Worm (Caenorhabditis elegans) whole organism, L4 larva: ENCODE measurements around the gene Y54F10AR.2.
A peak's percentile ranks its signal among the peaks of the same experiment; 100 is the strongest.

Source experiments
- F26F4.8 ChIP-seq: fragments of 200-800 bp; sonication (Bioruptor generic); conservative IDR thresholded peaks from 2 replicates; pipeline ENCODE4 v1.3.6; 2022; ENCODE audit warnings: missing genetic modification characterization, missing compliant biosample characterization
- R02D3.7 ChIP-seq: fragments of 150-350 bp; sonication (generic microtip); optimal IDR thresholded peaks from 3 replicates; lab custom pipeline; 2014; ENCODE audit warnings: missing biosample characterization, missing genetic modification characterization
- T20F7.1 ChIP-seq: fragments of 200-800 bp; sonication (Bioruptor generic); optimal IDR thresholded peaks from 2 replicates; lab custom pipeline; 2018; ENCODE audit warnings: mild to moderate bottlenecking, missing genetic modification characterization, missing compliant biosample characterization
- T26A8.4 ChIP-seq: fragments of 200-800 bp; sonication (Bioruptor generic); IDR thresholded peaks from 2 replicates; pipeline ENCODE4 v1.3.6; 2022; ENCODE audit warnings: missing genetic modification characterization, missing compliant biosample characterization
- Y5F2A.4 ChIP-seq: fragments of 200-800 bp; sonication (Bioruptor generic); optimal IDR thresholded peaks from 2 replicates; lab custom pipeline; 2018; ENCODE audit warnings: mild to moderate bottlenecking, missing genetic modification characterization, missing compliant biosample characterization
- Y75B8A.6 ChIP-seq: fragments of 200-800 bp; sonication (Bioruptor generic); IDR thresholded peaks from 2 replicates; pipeline ENCODE4 v1.3.6; 2022; ENCODE audit warnings: missing genetic modification reagents, missing genetic modification characterization, missing compliant biosample characterization
- ZK546.5 ChIP-seq, 2 experiments: sonication (generic microtip); optimal IDR thresholded peaks; 2 replicates each; lab custom pipeline; 2017; ENCODE audit warnings: missing biosample characterization in 2 of 2, missing genetic modification characterization in 2 of 2
- aha-1 ChIP-seq: fragments of 150-350 bp; peaks from one replicate; lab custom pipeline; 2014; ENCODE audit warnings: missing biosample characterization, missing genetic modification characterization
- aly-2 ChIP-seq: sonication (generic microtip); optimal IDR thresholded peaks from 2 replicates; lab custom pipeline; 2018; ENCODE audit warnings: missing biosample characterization, missing genetic modification characterization
- ceh-20 ChIP-seq: fragments of 200-800 bp; sonication (Bioruptor generic); IDR thresholded peaks from 2 replicates; pipeline ENCODE4 v1.3.6; 2022; ENCODE audit warnings: missing genetic modification reagents, missing genetic modification characterization, missing compliant biosample characterization
- ceh-62 ChIP-seq: sonication (generic microtip); optimal IDR thresholded peaks from 2 replicates; lab custom pipeline; 2017; ENCODE audit warnings: missing biosample characterization, missing genetic modification characterization
- daf-12 ChIP-seq: fragments of 150-350 bp; optimal IDR thresholded peaks from 2 replicates; lab custom pipeline; 2014; ENCODE audit warnings: missing biosample characterization, missing genetic modification reagents, missing genetic modification characterization
- daf-16 ChIP-seq, 3 experiments: sonication (generic microtip); optimal IDR thresholded peaks; 2 replicates each; lab custom pipeline; 2016 to 2017; ENCODE audit warnings: missing genetic modification characterization in 3 of 3, missing genetic modification reagents in 3 of 3, mild to moderate bottlenecking in 2 of 3, missing compliant biosample characterization in 2 of 3, missing biosample characterization in 1 of 3, moderate library complexity in 1 of 3
- dmd-6 ChIP-seq: fragments of 200-800 bp; sonication (Bioruptor generic); IDR thresholded peaks from 2 replicates; pipeline ENCODE4 v1.3.6; 2022; ENCODE audit warnings: missing genetic modification reagents, missing genetic modification characterization, missing compliant biosample characterization
- duxl-1 ChIP-seq: sonication (generic microtip); optimal IDR thresholded peaks from 2 replicates; lab custom pipeline; 2016; ENCODE audit warnings: mild to moderate bottlenecking, missing genetic modification characterization, moderate library complexity, missing compliant biosample characterization; ENCODE audit not compliant: poor library complexity
- gei-8 ChIP-seq: fragments of 200-800 bp; sonication (Bioruptor generic); optimal IDR thresholded peaks from 2 replicates; lab custom pipeline; 2018; ENCODE audit warnings: mild to moderate bottlenecking, missing genetic modification characterization, missing compliant biosample characterization
- hlh-11 ChIP-seq: fragments of 200-800 bp; sonication (Bioruptor generic); optimal IDR thresholded peaks from 2 replicates; lab custom pipeline; 2018; ENCODE audit warnings: mild to moderate bottlenecking, missing genetic modification characterization, missing compliant biosample characterization
- hlh-30 ChIP-seq: sonication (generic microtip); optimal IDR thresholded peaks from 2 replicates; lab custom pipeline; 2017; ENCODE audit warnings: antibody characterized with exemption, mild to moderate bottlenecking, missing genetic modification characterization, missing compliant biosample characterization; ENCODE audit not compliant: insufficient read depth
- hmg-1.1 ChIP-seq: fragments of 200-800 bp; sonication (Bioruptor generic); IDR thresholded peaks from 2 replicates; pipeline ENCODE4 v1.3.6; 2022; ENCODE audit warnings: missing genetic modification reagents, missing genetic modification characterization, missing compliant biosample characterization
- lin-1 ChIP-seq: fragments of 200-800 bp; sonication (Bioruptor generic); IDR thresholded peaks from 2 replicates; pipeline ENCODE4 v1.3.6; 2022; ENCODE audit warnings: missing genetic modification reagents, missing genetic modification characterization, missing compliant biosample characterization
- lin-13 ChIP-seq: fragments of 150-350 bp; optimal IDR thresholded peaks from 2 replicates; lab custom pipeline; 2014; ENCODE audit warnings: missing biosample characterization, missing genetic modification reagents, missing genetic modification characterization
- lin-38 ChIP-seq: fragments of 200-800 bp; sonication (Bioruptor generic); IDR thresholded peaks from 2 replicates; pipeline ENCODE4 v1.3.6; 2022; ENCODE audit warnings: missing genetic modification reagents, missing genetic modification characterization, missing compliant biosample characterization
- lin-39 ChIP-seq: fragments of 150-350 bp; optimal IDR thresholded peaks from 2 replicates; lab custom pipeline; 2014; ENCODE audit warnings: missing biosample characterization, missing genetic modification reagents, missing genetic modification characterization
- madf-9 ChIP-seq: fragments of 200-800 bp; sonication (Bioruptor generic); conservative IDR thresholded peaks from 2 replicates; pipeline ENCODE4 v1.3.6; 2022; ENCODE audit warnings: missing genetic modification reagents, missing genetic modification characterization, missing compliant biosample characterization
- mdl-1 ChIP-seq, 2 experiments: fragments of 150-350 bp in 1 of 2; sonication (generic microtip) in 1 of 2; optimal IDR thresholded peaks; 2 replicates each; lab custom pipeline; 2014 to 2017; ENCODE audit warnings: missing biosample characterization in 2 of 2, missing genetic modification characterization in 2 of 2
- mdt-29 ChIP-seq: fragments of 200-800 bp; sonication (Bioruptor generic); IDR thresholded peaks from 2 replicates; pipeline ENCODE4 v1.3.6; 2022; ENCODE audit warnings: missing genetic modification reagents, missing genetic modification characterization, missing compliant biosample characterization
- mxl-3 ChIP-seq: fragments of 200-800 bp; sonication (Bioruptor generic); optimal IDR thresholded peaks from 2 replicates; lab custom pipeline; 2018; ENCODE audit warnings: mild to moderate bottlenecking, missing genetic modification characterization, missing compliant biosample characterization
- nhr-102 ChIP-seq: sonication (generic microtip); optimal IDR thresholded peaks from 2 replicates; lab custom pipeline; 2016; ENCODE audit warnings: mild to moderate bottlenecking, missing genetic modification characterization, moderate library complexity, missing compliant biosample characterization
- nhr-111 ChIP-seq: fragments of 200-800 bp; sonication (Bioruptor generic); optimal IDR thresholded peaks from 2 replicates; lab custom pipeline; 2018; ENCODE audit warnings: mild to moderate bottlenecking, missing genetic modification characterization, missing compliant biosample characterization
- nhr-237 ChIP-seq: sonication (generic microtip); optimal IDR thresholded peaks from 2 replicates; lab custom pipeline; 2017; ENCODE audit warnings: missing biosample characterization, missing genetic modification characterization
- nhr-28 ChIP-seq: fragments of 150-350 bp; optimal IDR thresholded peaks from 2 replicates; lab custom pipeline; 2014; ENCODE audit warnings: missing biosample characterization, missing genetic modification characterization
- nhr-42 ChIP-seq: fragments of 200-800 bp; sonication (Bioruptor generic); IDR thresholded peaks from 2 replicates; pipeline ENCODE4 v1.3.6; 2022; ENCODE audit warnings: missing genetic modification characterization, missing compliant biosample characterization
- nhr-48 ChIP-seq: sonication (generic microtip); optimal IDR thresholded peaks from 2 replicates; lab custom pipeline; 2016; ENCODE audit warnings: mild to moderate bottlenecking, missing genetic modification characterization, missing compliant biosample characterization
- nhr-6 ChIP-seq: fragments of 150-350 bp; optimal IDR thresholded peaks from 2 replicates; lab custom pipeline; 2014; ENCODE audit warnings: missing biosample characterization, missing genetic modification characterization
- nhr-77 ChIP-seq: fragments of 150-350 bp; optimal IDR thresholded peaks from 2 replicates; lab custom pipeline; 2014; ENCODE audit warnings: missing biosample characterization, missing genetic modification characterization
- pha-4 ChIP-seq, 2 experiments: fragments of 150-350 bp in 1 of 2; fragments of 200-800 bp in 1 of 2; sonication (Bioruptor generic) in 1 of 2; IDR thresholded peaks in 1 of 2; optimal IDR thresholded peaks in 1 of 2; 2 replicates each; pipeline versions ENCODE4 v1.3.6 to Lab custom; 2014 to 2022; ENCODE audit warnings: missing genetic modification characterization in 2 of 2, missing genetic modification reagents in 2 of 2, missing biosample characterization in 1 of 2, missing compliant biosample characterization in 1 of 2
- set-16 ChIP-seq: fragments of 200-800 bp; sonication (Bioruptor generic); IDR thresholded peaks from 2 replicates; pipeline ENCODE4 v1.3.6; 2022; ENCODE audit warnings: missing genetic modification reagents, missing genetic modification characterization, missing compliant biosample characterization
- skn-1 ChIP-seq: fragments of 150-350 bp; optimal IDR thresholded peaks from 2 replicates; lab custom pipeline; 2014; ENCODE audit warnings: missing biosample characterization, missing genetic modification characterization
- snpc-4 ChIP-seq: fragments of 150-350 bp; optimal IDR thresholded peaks from 2 replicates; lab custom pipeline; 2014; ENCODE audit warnings: missing biosample characterization, missing genetic modification characterization
- spr-3 ChIP-seq: fragments of 200-800 bp; sonication (Bioruptor generic); optimal IDR thresholded peaks from 2 replicates; lab custom pipeline; 2018; ENCODE audit warnings: mild to moderate bottlenecking, missing genetic modification characterization, missing compliant biosample characterization
- tra-1 ChIP-seq: fragments of 200-800 bp; sonication (Bioruptor generic); IDR thresholded peaks from 2 replicates; pipeline ENCODE4 v1.3.6; 2022; ENCODE audit warnings: missing genetic modification reagents, missing genetic modification characterization, missing compliant biosample characterization
- unc-39 ChIP-seq: sonication (generic microtip); optimal IDR thresholded peaks from 2 replicates; lab custom pipeline; 2017; ENCODE audit warnings: missing biosample characterization, missing genetic modification characterization
- unc-62 ChIP-seq, 3 experiments: fragments of 150-350 bp in 1 of 3; sonication (generic microtip); optimal IDR thresholded peaks in 2 of 3; peaks in 1 of 3; 1 replicate in 1 of 3; 2 replicates in 2 of 3; lab custom pipeline; 2014 to 2017; ENCODE audit warnings: missing biosample characterization in 3 of 3, missing genetic modification characterization in 3 of 3, missing genetic modification reagents in 3 of 3, missing genotype in 1 of 3
- zfp-2 ChIP-seq: sonication (generic microtip); optimal IDR thresholded peaks from 2 replicates; lab custom pipeline; 2016; ENCODE audit warnings: mild to moderate bottlenecking, missing genetic modification characterization, missing compliant biosample characterization
- zip-11 ChIP-seq: fragments of 200-800 bp; sonication (Bioruptor generic); IDR thresholded peaks from 2 replicates; pipeline ENCODE4 v1.3.6; 2022; ENCODE audit warnings: missing genetic modification characterization, missing compliant biosample characterization
- zip-2 ChIP-seq: fragments of 150-350 bp; optimal IDR thresholded peaks from 2 replicates; lab custom pipeline; 2014; ENCODE audit warnings: missing biosample characterization, missing genetic modification characterization

Y54F10AR.2 gene

DNA sequence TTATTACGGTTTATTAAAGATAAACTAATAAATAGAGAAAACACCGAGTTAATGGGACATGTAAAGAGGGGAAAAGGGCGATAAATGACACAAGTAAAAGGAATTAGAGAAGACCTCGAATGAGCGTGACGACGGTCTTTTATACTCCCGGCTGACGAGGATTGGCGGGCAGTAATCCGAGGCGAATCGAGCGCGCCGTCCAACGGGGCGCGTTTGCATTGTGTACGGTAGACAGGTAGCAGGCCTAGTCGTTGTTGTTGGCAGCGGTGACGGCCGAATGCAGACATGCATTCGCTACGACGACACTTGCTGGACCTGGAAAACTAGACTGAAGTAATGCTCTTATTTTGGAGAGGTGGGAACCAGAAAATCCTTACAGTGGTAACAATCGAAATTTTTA, 12.0 kb upstream of the Y54F10AR.2 start:
- TF ChIP-seq mdt-29 (GFP tag; lab: Robert Waterston, UW) = 0 out of 2 replicates have a peak, but pooled peaks have one; percentile 20
- TF ChIP-seq set-16 (GFP tag; lab: Robert Waterston, UW) = 0 out of 2 replicates have a peak, but pooled peaks have one; percentile 9
- TF ChIP-seq lin-38 (GFP tag; lab: Robert Waterston, UW) = peak; percentile 56
- TF ChIP-seq, all 104 proteins: peak for 3; not testable (repeated sequence) for 101

DNA sequence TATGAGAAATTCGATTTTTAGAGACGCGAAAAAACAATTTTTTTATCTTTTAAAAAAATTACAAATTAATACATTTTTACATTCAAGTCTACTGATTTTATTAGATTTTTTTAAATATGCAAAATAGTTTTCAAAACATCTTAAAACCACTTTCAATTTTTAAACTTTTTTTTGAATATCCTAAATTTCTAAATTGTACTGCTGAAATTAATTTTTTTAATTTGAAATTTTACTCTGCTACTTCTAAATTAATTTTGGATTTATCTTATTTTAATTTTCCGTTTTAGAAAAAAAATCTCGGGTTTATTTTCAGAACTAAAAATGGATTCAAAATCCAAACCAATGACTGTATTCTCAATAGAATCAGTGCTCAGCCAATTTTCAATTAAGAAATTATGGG, 7.6 kb upstream of the Y54F10AR.2 start, which contains the start of gene Y71H2B.8:
Y71H2B.8 (plus strand) TSS at position 301 of the 400 bp plus-strand sequence.
- no peak for TF ChIP-seq nhr-77 (tag; lab: Kevin White, UChicago)

DNA sequence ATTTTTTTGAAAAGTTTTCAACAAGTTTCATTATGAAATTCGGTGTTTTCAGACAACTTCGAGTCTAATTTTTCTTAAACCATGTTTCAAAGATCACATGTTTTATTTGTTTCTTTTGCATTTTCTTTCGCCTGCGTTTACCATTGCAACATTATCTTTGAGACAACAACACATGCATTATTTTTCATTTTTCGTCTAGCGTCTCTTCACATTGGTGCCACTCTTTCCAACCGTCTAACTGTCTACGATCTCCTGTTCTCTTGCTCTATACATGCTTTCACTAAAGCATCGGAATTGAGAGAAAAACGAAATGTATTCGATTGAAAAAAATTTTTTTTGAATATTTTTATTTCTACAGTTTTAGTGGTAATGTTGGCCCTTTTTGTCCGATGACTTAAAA, 7.2 kb upstream of the Y54F10AR.2 start:
- TF ChIP-seq aly-2 (tag; lab: Kevin White, UChicago) (no peak), skn-1 (tag; lab: Kevin White, UChicago) (no peak), lin-13 (no peak), zip-11 (GFP tag; lab: Robert Waterston, UW) (no peak), spr-3 (GFP tag; lab: Kevin White, UChicago) (no peak), nhr-6 (peak; percentile 63), mxl-3 (GFP tag; lab: Kevin White, UChicago) (peak; percentile 49), nhr-28 (tag; lab: Kevin White, UChicago) (peak; percentile 53), hlh-30 (tag; lab: Kevin White, UChicago) (peak; percentile 90), lin-38 (GFP tag; lab: Robert Waterston, UW) (no peak), aha-1 (tag; lab: Kevin White, UChicago) (no peak), nhr-48 (tag; lab: Kevin White, UChicago) (no peak), daf-12 (no peak), lin-1 (GFP tag; lab: Robert Waterston, UW) (no peak), snpc-4 (tag; lab: Kevin White, UChicago) (no peak), tra-1 (no peak), ceh-20 (GFP tag; lab: Robert Waterston, UW) (no peak), mdl-1 (tag; optimal IDR thresholded peaks at IDR 0.05; lab: Kevin White, UChicago) (peak in 1 of 2 experiments; percentile 63), F26F4.8 (no peak), T26A8.4 (GFP tag; lab: Robert Waterston, UW) (no peak), ceh-62 (tag; lab: Kevin White, UChicago) (no peak), nhr-237 (tag; lab: Kevin White, UChicago) (no peak), Y75B8A.6 (no peak), unc-39 (tag; lab: Kevin White, UChicago) (no peak), gei-8 (GFP tag; lab: Kevin White, UChicago) (no peak), Y5F2A.4 (GFP tag; lab: Kevin White, UChicago) (no peak), pha-4 (GFP tag; IDR thresholded peaks at IDR 0.05; lab: Robert Waterston, UW) (no peak), pha-4 (tag; optimal IDR thresholded peaks at IDR 0.05; lab: Kevin White, UChicago) (peak; percentile 30), madf-9 (no peak), dmd-6 (peak; percentile 31), ZK546.5 (tag; optimal IDR thresholded peaks at IDR 0.05; lab: Kevin White, UChicago) (no peak), zip-2 (no peak), hlh-11 (tag; lab: Kevin White, UChicago) (peak; percentile 66), T20F7.1 (peak; percentile 30), unc-62 (GFP tag; optimal IDR thresholded peaks at IDR 0.05 in 1 of 2; lab: Kevin White, UChicago) (no peak), unc-62 (tag; optimal IDR thresholded peaks at IDR 0.05; lab: Kevin White, UChicago) (no peak), zfp-2 (no peak), daf-16 (GFP tag; optimal IDR thresholded peaks at IDR 0.05; lab: Kevin White, UChicago) (peak in 1 of 2 experiments; percentile 25), daf-16 (tag; optimal IDR thresholded peaks at IDR 0.05; lab: Kevin White, UChicago) (peak; percentile 93), duxl-1 (tag; lab: Kevin White, UChicago) (no peak), R02D3.7 (no peak), nhr-111 (no peak), lin-39 (tag; lab: Kevin White, UChicago) (no peak), nhr-42 (GFP tag; lab: Robert Waterston, UW) (no peak), hmg-1.1 (GFP tag; lab: Robert Waterston, UW) (0 out of 2 replicates have a peak, but pooled peaks have one; percentile 26), nhr-102 (no peak)
